Worm (Caenorhabditis elegans) whole organism, late embryonic: Measurements from ENCODE around the gene magu-1.

Experiments
- C38D4.7 ChIP-seq: fragments of 200-800 bp; sonication (Bioruptor generic); optimal IDR thresholded peaks from 2 replicates; lab custom pipeline; 2018; ENCODE audit warnings: mild to moderate bottlenecking, missing genetic modification characterization, moderate library complexity, missing compliant biosample characterization
- F13H6.1 ChIP-seq: sonication (generic microtip); optimal IDR thresholded peaks from 2 replicates; lab custom pipeline; 2016; ENCODE audit warnings: missing genetic modification characterization, missing compliant biosample characterization
- K02D7.2 ChIP-seq: sonication (generic microtip); optimal IDR thresholded peaks from 2 replicates; lab custom pipeline; 2017; ENCODE audit warnings: mild to moderate bottlenecking, missing genetic modification characterization, missing compliant biosample characterization
- T23F11.4 ChIP-seq: fragments of 200-800 bp; sonication (Bioruptor generic); optimal IDR thresholded peaks from 2 replicates; lab custom pipeline; 2018; ENCODE audit warnings: mild to moderate bottlenecking, missing genetic modification characterization, missing compliant biosample characterization
- ceh-18 ChIP-seq: sonication (generic microtip); optimal IDR thresholded peaks from 2 replicates; lab custom pipeline; 2016; ENCODE audit warnings: missing genetic modification characterization, missing compliant biosample characterization
- ceh-19 ChIP-seq: fragments of 200-800 bp; sonication (Bioruptor generic); optimal IDR thresholded peaks from 2 replicates; lab custom pipeline; 2018; ENCODE audit warnings: mild to moderate bottlenecking, missing genetic modification characterization, missing compliant biosample characterization
- ceh-24 ChIP-seq: sonication (generic microtip); optimal IDR thresholded peaks from 2 replicates; lab custom pipeline; 2016; ENCODE audit warnings: mild to moderate bottlenecking, missing genetic modification characterization, missing compliant biosample characterization
- ceh-31 ChIP-seq: sonication (generic microtip); optimal IDR thresholded peaks from 2 replicates; lab custom pipeline; 2016; ENCODE audit warnings: missing genetic modification characterization, missing compliant biosample characterization
- ceh-48 ChIP-seq: sonication (generic microtip); optimal IDR thresholded peaks from 2 replicates; lab custom pipeline; 2016; ENCODE audit warnings: missing genetic modification characterization, inconsistent platforms, missing compliant biosample characterization
- ceh-6 ChIP-seq: fragments of 200-800 bp; sonication (Bioruptor generic); optimal IDR thresholded peaks from 2 replicates; lab custom pipeline; 2018; ENCODE audit warnings: mild to moderate bottlenecking, missing genetic modification characterization, missing compliant biosample characterization
- che-1 ChIP-seq: sonication (generic microtip); optimal IDR thresholded peaks from 2 replicates; lab custom pipeline; 2016; ENCODE audit warnings: mild to moderate bottlenecking, missing genetic modification characterization, missing compliant biosample characterization
- elt-2 ChIP-seq: sonication (generic microtip); optimal IDR thresholded peaks from 2 replicates; lab custom pipeline; 2016; ENCODE audit warnings: missing genetic modification reagents, missing genetic modification characterization, missing compliant biosample characterization
- elt-4 ChIP-seq: sonication (generic microtip); optimal IDR thresholded peaks from 2 replicates; lab custom pipeline; 2016; ENCODE audit warnings: missing genetic modification characterization, missing compliant biosample characterization
- fax-1 ChIP-seq: sonication (generic microtip); optimal IDR thresholded peaks from 2 replicates; lab custom pipeline; 2016; ENCODE audit warnings: missing genotype, missing genetic modification characterization, missing compliant biosample characterization
- gmeb-2 ChIP-seq: sonication (generic microtip); optimal IDR thresholded peaks from 2 replicates; lab custom pipeline; 2016; ENCODE audit warnings: missing genetic modification characterization, inconsistent platforms, missing compliant biosample characterization
- hlh-13 ChIP-seq: fragments of 200-800 bp; sonication (Bioruptor generic); optimal IDR thresholded peaks from 2 replicates; lab custom pipeline; 2018; ENCODE audit warnings: mild to moderate bottlenecking, missing genetic modification characterization, missing compliant biosample characterization
- hlh-30 ChIP-seq: sonication (generic microtip); optimal IDR thresholded peaks from 2 replicates; lab custom pipeline; 2017; ENCODE audit warnings: antibody characterized with exemption, missing genetic modification characterization, missing compliant biosample characterization; ENCODE audit not compliant: insufficient read depth
- hlh-6 ChIP-seq: sonication (generic microtip); optimal IDR thresholded peaks from 2 replicates; lab custom pipeline; 2016; ENCODE audit warnings: missing genotype, missing genetic modification characterization, missing compliant biosample characterization
- lim-6 ChIP-seq: sonication (generic microtip); optimal IDR thresholded peaks from 2 replicates; lab custom pipeline; 2016; ENCODE audit warnings: missing genetic modification characterization, missing compliant biosample characterization
- lin-11 ChIP-seq: fragments of 200-800 bp; sonication (Bioruptor generic); optimal IDR thresholded peaks from 2 replicates; lab custom pipeline; 2018; ENCODE audit warnings: mild to moderate bottlenecking, missing genetic modification characterization, missing compliant biosample characterization
- madf-2 ChIP-seq: sonication (generic microtip); optimal IDR thresholded peaks from 2 replicates; lab custom pipeline; 2017; ENCODE audit warnings: missing genetic modification characterization, missing compliant biosample characterization
- mec-3 ChIP-seq: sonication (generic microtip); optimal IDR thresholded peaks from 2 replicates; lab custom pipeline; 2016; ENCODE audit warnings: borderline replicate concordance, missing genetic modification characterization, missing compliant biosample characterization
- nhr-232 ChIP-seq: sonication (generic microtip); optimal IDR thresholded peaks from 2 replicates; lab custom pipeline; 2016; ENCODE audit warnings: missing genetic modification characterization, missing compliant biosample characterization
- pat-9 ChIP-seq: fragments of 200-800 bp; sonication (Bioruptor generic); optimal IDR thresholded peaks from 2 replicates; lab custom pipeline; 2018; ENCODE audit warnings: mild to moderate bottlenecking, missing genetic modification characterization, moderate library complexity, missing compliant biosample characterization
- pha-2 ChIP-seq: sonication (generic microtip); optimal IDR thresholded peaks from 2 replicates; lab custom pipeline; 2017; ENCODE audit warnings: mild to moderate bottlenecking, missing genetic modification characterization, missing compliant biosample characterization
- pha-4 ChIP-seq: fragments of 150-350 bp; optimal IDR thresholded peaks from 2 replicates; lab custom pipeline; 2018; ENCODE audit warnings: missing biosample characterization, missing genetic modification reagents, missing genetic modification characterization
- pqm-1 ChIP-seq: sonication (generic microtip); optimal IDR thresholded peaks from 2 replicates; lab custom pipeline; 2016; ENCODE audit warnings: missing genetic modification characterization, missing compliant biosample characterization
- sox-2 ChIP-seq: fragments of 200-800 bp; sonication (Bioruptor generic); IDR thresholded peaks from 2 replicates; pipeline ENCODE4 v1.3.6; 2022; ENCODE audit warnings: missing genetic modification reagents, missing genetic modification characterization, missing compliant biosample characterization
- sox-4 ChIP-seq: sonication (generic microtip); optimal IDR thresholded peaks from 2 replicates; lab custom pipeline; 2017; ENCODE audit warnings: mild to moderate bottlenecking, missing genetic modification characterization, inconsistent platforms, missing compliant biosample characterization
- tbx-2 ChIP-seq: sonication (generic microtip); optimal IDR thresholded peaks from 2 replicates; lab custom pipeline; 2016; ENCODE audit warnings: missing genetic modification characterization, missing compliant biosample characterization
- unc-3 ChIP-seq, 2 experiments: fragments of 200-800 bp in 1 of 2; sonication (Bioruptor generic) in 1 of 2; sonication (generic microtip) in 1 of 2; conservative IDR thresholded peaks in 1 of 2; optimal IDR thresholded peaks in 1 of 2; 2 replicates each; pipeline versions ENCODE4 v1.3.6 to Lab custom; 2016 to 2022; ENCODE audit warnings: missing compliant biosample characterization in 2 of 2, missing genetic modification characterization in 2 of 2, missing genetic modification reagents in 1 of 2
- unc-42 ChIP-seq: sonication (generic microtip); optimal IDR thresholded peaks from 2 replicates; lab custom pipeline; 2016; ENCODE audit warnings: missing genotype, missing genetic modification characterization, missing compliant biosample characterization
- unc-55 ChIP-seq: sonication (generic microtip); optimal IDR thresholded peaks from 2 replicates; lab custom pipeline; 2017; ENCODE audit warnings: missing biosample characterization, missing genetic modification reagents, missing genetic modification characterization
- unc-86 ChIP-seq: sonication (generic microtip); optimal IDR thresholded peaks from 2 replicates; lab custom pipeline; 2016; ENCODE audit warnings: missing genetic modification characterization, missing compliant biosample characterization

magu-1 gene

DNA sequence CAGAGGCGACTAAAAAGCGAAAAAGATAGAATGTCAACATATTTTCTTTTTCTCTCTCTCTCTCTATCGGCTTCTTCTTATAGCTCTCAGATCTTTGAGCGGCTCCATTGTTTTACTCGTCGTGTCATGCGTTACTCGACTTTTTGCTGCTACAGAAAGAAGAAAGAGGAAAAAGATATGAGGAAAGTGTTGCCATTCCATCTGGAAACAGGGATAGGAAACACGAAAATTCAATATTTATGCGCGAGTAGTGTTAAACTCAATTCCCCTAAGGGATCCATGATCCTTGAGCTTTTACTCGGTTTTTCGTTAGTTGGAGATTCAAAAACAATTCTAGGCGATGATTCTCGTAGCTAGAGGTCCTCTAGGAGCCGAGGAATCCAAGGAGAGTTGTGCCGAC is 15.7 kb downstream of the magu-1 start:
- TF ChIP-seq sox-4 (tag; lab: Kevin White, UChicago) (no peak), ceh-48 (tag; lab: Kevin White, UChicago) (no peak), unc-3 (GFP tag; conservative IDR thresholded peaks at IDR 0.05; lab: Robert Waterston, UW) (no peak), unc-3 (tag; optimal IDR thresholded peaks at IDR 0.05; lab: Kevin White, UChicago) (no peak), fax-1 (no peak), nhr-232 (tag; lab: Kevin White, UChicago) (no peak), tbx-2 (tag; lab: Kevin White, UChicago) (no peak), madf-2 (no peak), unc-86 (no peak)

DNA sequence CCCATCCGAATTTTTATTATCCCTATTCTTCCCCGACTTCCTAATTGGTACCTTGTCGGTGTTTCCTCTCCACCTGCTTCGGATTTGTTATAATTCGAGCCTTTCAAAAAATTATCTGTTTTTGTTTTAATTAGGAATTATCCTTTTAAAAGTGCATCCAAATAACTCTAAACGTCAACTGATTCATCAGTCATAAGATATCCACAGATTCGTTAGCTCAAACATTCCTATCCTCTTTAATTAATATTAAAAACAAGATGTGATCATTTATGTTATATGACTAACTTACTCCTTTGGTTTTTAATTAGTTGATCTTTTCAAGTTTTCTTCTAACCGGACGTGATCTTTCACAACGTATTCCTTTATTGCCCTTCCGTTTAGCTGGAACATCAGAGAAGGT is 24.6 kb downstream of the magu-1 start:
- TF ChIP-seq elt-4 (tag; lab: Kevin White, UChicago) (no peak), ceh-19 (GFP tag; lab: Kevin White, UChicago) (no peak), fax-1 (no peak), hlh-30 (tag; lab: Kevin White, UChicago) (no peak)

DNA sequence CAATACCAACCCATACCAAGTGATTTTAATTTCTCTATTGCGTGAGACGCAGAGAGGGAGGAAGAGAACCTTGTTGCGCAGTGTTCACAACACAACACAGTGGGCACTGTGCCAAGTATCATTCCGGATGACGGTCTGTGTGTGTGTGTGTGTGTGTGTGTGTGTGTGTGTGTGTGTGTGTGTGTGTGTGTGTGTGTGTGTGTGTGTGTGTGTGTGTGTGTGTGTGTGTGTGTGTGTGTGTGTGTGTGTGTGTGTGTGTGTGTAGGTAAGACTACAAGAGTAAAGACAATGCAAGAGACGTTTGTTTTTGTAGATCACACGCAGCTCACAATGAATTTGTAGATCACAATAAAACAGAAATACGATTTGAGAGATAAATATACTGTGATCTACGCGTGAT is 26.0 kb downstream of the magu-1 start:
- TF ChIP-seq lin-11 (peak; percentile 37), C38D4.7 (GFP tag; lab: Kevin White, UChicago) (peak; percentile 40), pha-2 (peak; percentile 45), che-1 (tag; lab: Kevin White, UChicago) (peak; percentile 50), pat-9 (tag; lab: Kevin White, UChicago) (peak; percentile 21), hlh-13 (GFP tag; lab: Kevin White, UChicago) (peak; percentile 59), T23F11.4 (GFP tag; lab: Kevin White, UChicago) (peak; percentile 3), gmeb-2 (peak; percentile 54), ceh-24 (tag; lab: Kevin White, UChicago) (peak; percentile 4), sox-4 (tag; lab: Kevin White, UChicago) (peak; percentile 48), ceh-19 (GFP tag; lab: Kevin White, UChicago) (peak; percentile 25), ceh-6 (GFP tag; lab: Kevin White, UChicago) (peak; percentile 62), K02D7.2 (tag; lab: Kevin White, UChicago) (peak; percentile 48)

DNA sequence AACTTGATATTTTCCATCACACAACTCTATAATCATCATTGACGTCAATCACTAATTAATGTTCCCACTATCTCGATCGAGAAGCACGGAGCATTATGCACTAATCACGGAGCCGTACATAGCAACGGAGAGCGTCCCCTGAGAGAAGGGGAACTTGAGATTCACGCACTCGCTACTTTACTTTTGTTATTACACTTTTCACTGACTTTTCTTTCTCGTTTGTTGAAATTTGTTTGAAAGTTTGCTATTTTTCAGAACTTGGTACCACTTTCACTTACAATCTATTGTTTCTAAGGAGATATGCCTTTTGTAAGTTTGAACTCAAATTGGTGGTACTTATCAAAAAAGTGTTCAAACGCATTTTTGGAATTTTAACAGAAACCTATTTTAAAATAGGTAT is 27.4 kb downstream of the magu-1 start, which contains the start of gene Y55B1BR.8:
TSS of gene Y55B1BR.8 (plus strand) at position 301 of the 400 bp plus-strand sequence.
- TF ChIP-seq lim-6 = no peak

DNA sequence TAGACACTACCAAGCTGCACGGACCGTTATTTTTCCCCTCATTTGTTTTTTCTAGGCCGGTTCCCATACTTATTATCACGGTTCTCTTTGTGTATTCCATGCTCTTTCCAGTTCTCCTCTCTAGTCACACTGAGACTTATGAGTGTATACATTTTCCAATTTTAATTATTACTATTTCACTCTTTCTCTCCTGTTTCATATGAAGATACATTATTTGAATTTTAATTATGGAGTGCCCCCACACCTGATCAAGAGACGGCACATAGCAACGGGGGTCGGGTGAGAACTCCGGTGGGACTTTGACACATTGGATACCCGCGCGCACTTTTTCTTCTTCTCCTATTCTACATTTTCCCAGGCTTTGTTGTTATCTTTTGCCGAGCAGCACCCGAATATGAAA is 31.6 kb downstream of the magu-1 start, which contains the start of gene affl-1:
TSS of gene affl-1 (plus strand) at position 301 of the 400 bp plus-strand sequence.
- TF ChIP-seq nhr-232 (tag; lab: Kevin White, UChicago) (no peak), F13H6.1 (tag; lab: Kevin White, UChicago) (no peak), ceh-18 (no peak), che-1 (tag; lab: Kevin White, UChicago) (no peak), sox-2 (no peak), elt-4 (tag; lab: Kevin White, UChicago) (no peak), C38D4.7 (GFP tag; lab: Kevin White, UChicago) (no peak), madf-2 (no peak)

DNA sequence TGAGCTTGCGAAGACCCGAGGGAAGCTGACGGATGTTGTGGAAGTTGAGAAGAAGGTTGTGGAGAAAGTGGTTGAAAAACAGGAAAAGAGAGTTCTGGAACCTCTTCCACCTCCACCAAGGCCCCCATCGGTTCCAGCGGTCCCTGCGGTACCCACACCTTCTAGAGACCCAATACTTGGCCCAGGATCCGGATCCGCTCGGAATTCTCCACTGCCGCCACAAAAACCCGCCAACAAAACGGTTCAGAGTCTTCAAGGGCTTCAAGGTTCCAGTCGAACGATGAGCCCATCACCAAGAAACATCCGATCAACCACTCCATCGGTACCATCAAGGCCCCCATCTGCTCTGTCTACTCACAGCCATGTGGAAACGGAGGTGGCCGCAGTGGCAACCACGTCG is 34.5 kb downstream of the magu-1 start:
- TF ChIP-seq ceh-31 (tag; lab: Kevin White, UChicago) (no peak), tbx-2 (tag; lab: Kevin White, UChicago) (no peak), unc-55 (no peak), lin-11 (no peak), nhr-232 (tag; lab: Kevin White, UChicago) (no peak), unc-42 (tag; lab: Kevin White, UChicago) (no peak), mec-3 (tag; lab: Kevin White, UChicago) (no peak), pha-2 (no peak), pqm-1 (tag; lab: Kevin White, UChicago) (no peak), elt-2 (tag; lab: Kevin White, UChicago) (no peak), elt-4 (tag; lab: Kevin White, UChicago) (no peak), hlh-6 (tag; lab: Kevin White, UChicago) (no peak), pat-9 (tag; lab: Kevin White, UChicago) (no peak), pha-4 (no peak), gmeb-2 (no peak)
